Worm (Caenorhabditis elegans) whole organism, mixed stage, embryonic: ENCODE measurements around the gene C05D12.1.

ENCODE experiments used
- M03D4.4 ChIP-seq: sonication (generic microtip); optimal IDR thresholded peaks from 2 replicates; lab custom pipeline; 2017; ENCODE audit warnings: mild to moderate bottlenecking, missing genetic modification characterization, missing compliant biosample characterization
- bed-3 ChIP-seq: fragments of 200-800 bp; sonication (Bioruptor generic); optimal IDR thresholded peaks from 3 replicates; lab custom pipeline; 2018; ENCODE audit warnings: mild to moderate bottlenecking, missing genetic modification characterization, moderate library complexity, missing compliant biosample characterization
- ceh-39 ChIP-seq: fragments of 150-350 bp; optimal IDR thresholded peaks from 2 replicates; lab custom pipeline; 2014; ENCODE audit warnings: missing biosample characterization, missing genetic modification characterization
- ceh-43 ChIP-seq: fragments of 200-800 bp; sonication (Bioruptor generic); optimal IDR thresholded peaks from 2 replicates; lab custom pipeline; 2018; ENCODE audit warnings: mild to moderate bottlenecking, missing genetic modification characterization, moderate library complexity, missing compliant biosample characterization
- ceh-83 ChIP-seq: fragments of 200-800 bp; sonication (Bioruptor generic); optimal IDR thresholded peaks from 2 replicates; lab custom pipeline; 2018; ENCODE audit warnings: mild to moderate bottlenecking, missing genetic modification characterization, missing compliant biosample characterization
- ces-1 ChIP-seq: fragments of 150-350 bp; optimal IDR thresholded peaks from 2 replicates; lab custom pipeline; 2014; ENCODE audit warnings: missing biosample characterization, missing genetic modification reagents, missing genetic modification characterization
- cnd-1 ChIP-seq: fragments of 200-800 bp; sonication (Bioruptor generic); optimal IDR thresholded peaks from 2 replicates; lab custom pipeline; 2018; ENCODE audit warnings: mild to moderate bottlenecking, missing genetic modification characterization, missing compliant biosample characterization
- drap-1 ChIP-seq: fragments of 200-800 bp; sonication (Bioruptor generic); optimal IDR thresholded peaks from 3 replicates; lab custom pipeline; 2018; ENCODE audit warnings: mild to moderate bottlenecking, missing genetic modification characterization, missing compliant biosample characterization
- elt-1 ChIP-seq: sonication (generic microtip); optimal IDR thresholded peaks from 2 replicates; lab custom pipeline; 2017; ENCODE audit warnings: missing genetic modification characterization, mild to moderate bottlenecking, missing compliant biosample characterization, antibody characterized with exemption, moderate library complexity, borderline replicate concordance; ENCODE audit not compliant: insufficient read depth
- elt-3 ChIP-seq: fragments of 150-350 bp; optimal IDR thresholded peaks from 2 replicates; lab custom pipeline; 2014; ENCODE audit warnings: missing biosample characterization, missing genetic modification characterization
- flh-1 ChIP-seq: fragments of 200-800 bp; sonication (Bioruptor generic); optimal IDR thresholded peaks from 2 replicates; lab custom pipeline; 2018; ENCODE audit warnings: mild to moderate bottlenecking, missing genetic modification characterization, moderate library complexity, missing compliant biosample characterization
- ham-2 ChIP-seq: fragments of 200-800 bp; sonication (Bioruptor generic); optimal IDR thresholded peaks from 2 replicates; lab custom pipeline; 2018; ENCODE audit warnings: mild to moderate bottlenecking, missing genetic modification characterization, missing compliant biosample characterization
- hlh-1 ChIP-seq: fragments of 150-350 bp; optimal IDR thresholded peaks from 2 replicates; lab custom pipeline; 2014; ENCODE audit warnings: missing biosample characterization, missing genetic modification reagents, missing genetic modification characterization
- lin-13 ChIP-seq: fragments of 150-350 bp; optimal IDR thresholded peaks from 2 replicates; lab custom pipeline; 2014; ENCODE audit warnings: missing biosample characterization, missing genetic modification characterization
- lin-32 ChIP-seq: fragments of 200-800 bp; sonication (Bioruptor generic); optimal IDR thresholded peaks from 2 replicates; lab custom pipeline; 2018; ENCODE audit warnings: mild to moderate bottlenecking, missing genetic modification characterization, missing compliant biosample characterization
- lsy-2 ChIP-seq: fragments of 150-350 bp; optimal IDR thresholded peaks from 2 replicates; lab custom pipeline; 2014; ENCODE audit warnings: missing biosample characterization, missing genetic modification characterization
- mab-5 ChIP-seq: fragments of 150-350 bp; optimal IDR thresholded peaks from 2 replicates; lab custom pipeline; 2014; ENCODE audit warnings: missing biosample characterization, missing genetic modification characterization
- mep-1 ChIP-seq: fragments of 150-350 bp; optimal IDR thresholded peaks from 2 replicates; lab custom pipeline; 2017; ENCODE audit warnings: missing biosample characterization, missing genetic modification reagents, missing genetic modification characterization, inconsistent platforms
- mls-2 ChIP-seq: sonication (generic microtip); optimal IDR thresholded peaks from 2 replicates; lab custom pipeline; 2016; ENCODE audit warnings: mild to moderate bottlenecking, missing genetic modification characterization, moderate library complexity, missing compliant biosample characterization
- nhr-12 ChIP-seq: fragments of 150-350 bp; optimal IDR thresholded peaks from 2 replicates; lab custom pipeline; 2014; ENCODE audit warnings: missing biosample characterization, missing genetic modification characterization
- nhr-2 ChIP-seq: fragments of 150-350 bp; optimal IDR thresholded peaks from 2 replicates; lab custom pipeline; 2014; ENCODE audit warnings: missing biosample characterization, missing genetic modification characterization
- nhr-237 ChIP-seq: fragments of 150-350 bp; optimal IDR thresholded peaks from 2 replicates; lab custom pipeline; 2014; ENCODE audit warnings: missing biosample characterization, missing genetic modification characterization
- nhr-28 ChIP-seq: fragments of 150-350 bp; optimal IDR thresholded peaks from 2 replicates; lab custom pipeline; 2014; ENCODE audit warnings: missing biosample characterization, missing genetic modification characterization
- nhr-76 ChIP-seq: sonication (generic microtip); optimal IDR thresholded peaks from 2 replicates; lab custom pipeline; 2017; ENCODE audit warnings: missing biosample characterization, missing genetic modification characterization
- pha-4 ChIP-seq: fragments of 150-350 bp; optimal IDR thresholded peaks from 2 replicates; lab custom pipeline; 2018; ENCODE audit warnings: missing biosample characterization, missing genetic modification reagents, missing genetic modification characterization
- sem-2 ChIP-seq: fragments of 200-800 bp; sonication (Bioruptor generic); optimal IDR thresholded peaks from 2 replicates; lab custom pipeline; 2018; ENCODE audit warnings: mild to moderate bottlenecking, missing genetic modification characterization, missing compliant biosample characterization
- snpc-4 ChIP-seq: fragments of 150-350 bp; optimal IDR thresholded peaks from 2 replicates; lab custom pipeline; 2014; ENCODE audit warnings: missing biosample characterization, missing genetic modification characterization
- sptf-1 ChIP-seq: sonication (generic microtip); optimal IDR thresholded peaks from 2 replicates; lab custom pipeline; 2017; ENCODE audit warnings: mild to moderate bottlenecking, missing genetic modification characterization, moderate library complexity, missing compliant biosample characterization
- tbx-8 ChIP-seq: fragments of 200-800 bp; sonication (Bioruptor generic); optimal IDR thresholded peaks from 2 replicates; lab custom pipeline; 2018; ENCODE audit warnings: mild to moderate bottlenecking, missing genetic modification characterization, moderate library complexity, missing compliant biosample characterization
- unc-120 ChIP-seq: sonication (generic microtip); optimal IDR thresholded peaks from 2 replicates; lab custom pipeline; 2017; ENCODE audit warnings: missing genetic modification characterization, missing compliant biosample characterization; ENCODE audit not compliant: poor library complexity, severe bottlenecking
- unc-39 ChIP-seq: fragments of 150-350 bp; optimal IDR thresholded peaks from 2 replicates; lab custom pipeline; 2014; ENCODE audit warnings: missing biosample characterization, missing genetic modification characterization
- unc-62 ChIP-seq: fragments of 150-350 bp; optimal IDR thresholded peaks from 2 replicates; lab custom pipeline; 2014; ENCODE audit warnings: missing biosample characterization, missing genetic modification reagents, missing genetic modification characterization
- zip-8 ChIP-seq: fragments of 150-350 bp; optimal IDR thresholded peaks from 2 replicates; lab custom pipeline; 2014; ENCODE audit warnings: missing biosample characterization, missing genetic modification characterization
- ztf-11 ChIP-seq: fragments of 150-350 bp; optimal IDR thresholded peaks from 2 replicates; lab custom pipeline; 2014; ENCODE audit warnings: missing biosample characterization, missing genetic modification characterization

C05D12.1 gene

DNA sequence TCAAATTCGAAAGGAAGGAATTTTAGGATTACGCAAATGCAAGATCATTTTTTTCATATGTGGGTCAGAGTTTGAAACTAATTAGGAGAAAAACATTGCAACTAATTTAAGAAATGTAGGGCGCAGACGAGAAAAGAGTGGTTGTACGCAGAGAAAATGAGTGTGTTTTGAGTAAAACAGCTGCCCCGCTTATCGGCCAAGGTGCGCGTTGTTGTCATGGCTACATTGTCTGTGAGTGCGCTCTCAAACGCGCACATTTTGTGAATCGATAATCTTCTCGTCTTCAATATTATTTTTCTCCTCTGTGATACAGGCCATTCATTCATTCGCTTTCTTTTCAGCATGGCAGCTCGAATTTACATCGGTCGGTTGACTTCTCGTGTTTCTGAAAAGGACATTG is 38.1 kb upstream of the C05D12.1 start:
- TF ChIP-seq mls-2 (no peak), unc-62 (GFP tag; lab: Kevin White, UChicago) (no peak), nhr-237 (tag; lab: Kevin White, UChicago) (no peak), snpc-4 (tag; lab: Kevin White, UChicago) (no peak), ceh-39 (tag; lab: Kevin White, UChicago) (peak; percentile 9), nhr-2 (tag; lab: Kevin White, UChicago) (no peak), hlh-1 (tag; lab: Kevin White, UChicago) (peak; percentile 24)

DNA sequence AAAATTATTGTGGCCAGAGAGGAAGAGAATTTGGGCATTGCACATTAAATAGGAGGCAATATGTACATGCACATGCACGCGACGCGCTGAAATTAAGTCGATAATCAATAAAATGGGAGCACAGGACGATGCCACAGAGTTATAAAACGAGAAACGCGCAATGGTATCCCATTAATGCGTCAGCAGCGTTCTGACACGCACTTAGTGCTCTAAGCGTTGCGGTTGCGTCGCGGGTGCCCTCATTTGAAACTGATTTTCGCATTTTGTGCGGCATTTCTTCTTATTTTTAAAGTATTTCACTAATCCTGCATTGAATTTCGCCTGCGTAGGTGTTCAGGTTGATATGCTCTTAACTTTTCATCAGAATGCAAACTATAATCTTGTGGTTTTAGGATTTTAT is 37.5 kb upstream of the C05D12.1 start, which contains the start of gene rsp-1:
rsp-1 (plus strand) TSS at position 338 of the 400 bp plus-strand sequence.
- TF ChIP-seq ceh-83 (no peak), M03D4.4 (peak; percentile 37), ztf-11 (tag; lab: Kevin White, UChicago) (peak; percentile 75), hlh-1 (tag; lab: Kevin White, UChicago) (peak; percentile 44), ham-2 (GFP tag; lab: Kevin White, UChicago) (no peak), lsy-2 (peak; percentile 80), cnd-1 (peak; percentile 66), nhr-237 (tag; lab: Kevin White, UChicago) (peak; percentile 72), nhr-28 (tag; lab: Kevin White, UChicago) (no peak), unc-62 (GFP tag; lab: Kevin White, UChicago) (peak; percentile 43), mep-1 (tag; lab: Kevin White, UChicago) (peak; percentile 86), pha-4 (tag; lab: Kevin White, UChicago) (peak; percentile 96), unc-39 (tag; lab: Kevin White, UChicago) (no peak), mls-2 (peak; percentile 81), mab-5 (tag; lab: Kevin White, UChicago) (no peak), snpc-4 (tag; lab: Kevin White, UChicago) (no peak), nhr-2 (tag; lab: Kevin White, UChicago) (no peak), nhr-76 (tag; lab: Kevin White, UChicago) (no peak), elt-3 (peak; percentile 40), zip-8 (tag; lab: Kevin White, UChicago) (no peak), ceh-43 (GFP tag; lab: Kevin White, UChicago) (peak; percentile 53), unc-120 (peak; percentile 31), nhr-12 (tag; lab: Kevin White, UChicago) (no peak), ceh-39 (tag; lab: Kevin White, UChicago) (peak; percentile 79), lin-13 (tag; lab: Kevin White, UChicago) (peak; percentile 93), lin-32 (GFP tag; lab: Kevin White, UChicago) (peak; percentile 20), sem-2 (GFP tag; lab: Kevin White, UChicago) (no peak), sptf-1 (tag; lab: Kevin White, UChicago) (peak; percentile 90), drap-1 (GFP tag; lab: Kevin White, UChicago) (peak; percentile 39), bed-3 (GFP tag; lab: Kevin White, UChicago) (no peak), tbx-8 (GFP tag; lab: Kevin White, UChicago) (peak; percentile 15), flh-1 (GFP tag; lab: Kevin White, UChicago) (no peak), elt-1 (tag; lab: Kevin White, UChicago) (no peak), ces-1 (GFP tag; lab: Kevin White, UChicago) (peak; percentile 67)
- TF ChIP-seq, all 35 proteins: peak for 20

DNA sequence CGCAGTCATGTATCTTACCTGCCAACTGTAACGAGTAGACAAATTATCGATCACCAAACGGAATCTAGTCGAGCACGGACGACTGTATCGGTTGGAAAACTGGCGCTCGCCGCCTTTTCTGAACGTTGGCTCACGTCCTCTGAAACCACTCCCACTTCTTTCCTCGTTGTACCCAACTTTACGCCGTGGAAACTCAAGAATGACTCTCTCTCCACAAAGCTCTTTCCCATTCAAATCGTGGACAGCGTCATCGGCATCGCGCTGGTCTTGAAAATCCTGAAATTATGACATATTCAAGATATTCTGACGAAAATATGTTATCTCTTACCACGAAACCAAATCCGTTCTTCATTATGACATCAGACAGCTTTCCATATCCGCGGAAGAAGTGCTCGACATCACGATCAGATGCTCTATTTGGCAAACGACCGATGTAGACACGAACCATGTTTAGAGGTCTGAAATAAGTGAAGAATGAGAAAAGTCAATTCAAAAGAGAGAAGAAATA is 37.0 kb upstream of the C05D12.1 start, which contains the start of gene rsp-2:
rsp-2 (minus strand) TSS at position 458 of the 508 bp plus-strand sequence.
- TF ChIP-seq mab-5 (tag; lab: Kevin White, UChicago) (no peak), unc-62 (GFP tag; lab: Kevin White, UChicago) (no peak), ceh-83 (no peak), mls-2 (no peak), lsy-2 (no peak), ztf-11 (tag; lab: Kevin White, UChicago) (no peak), nhr-2 (tag; lab: Kevin White, UChicago) (no peak), ceh-43 (GFP tag; lab: Kevin White, UChicago) (no peak), ham-2 (GFP tag; lab: Kevin White, UChicago) (no peak), nhr-12 (tag; lab: Kevin White, UChicago) (no peak), hlh-1 (tag; lab: Kevin White, UChicago) (no peak), nhr-76 (tag; lab: Kevin White, UChicago) (no peak)
